Worm (Caenorhabditis elegans) whole organism, young adult: ENCODE data around the gene ndua-12.

Experiments
- B0336.3 ChIP-seq: fragments of 200-800 bp; sonication (Bioruptor generic); IDR thresholded peaks from 2 replicates; pipeline ENCODE4 v1.3.6; 2022; ENCODE audit warnings: missing genetic modification characterization, missing compliant biosample characterization
- C06A6.2 ChIP-seq: fragments of 200-800 bp; sonication (Bioruptor generic); conservative IDR thresholded peaks from 2 replicates; pipeline ENCODE4 v1.3.6; 2022; ENCODE audit warnings: missing genetic modification characterization, missing compliant biosample characterization
- D2030.7 ChIP-seq: fragments of 200-800 bp; sonication (Bioruptor generic); IDR thresholded peaks from 2 replicates; pipeline ENCODE4 v1.3.6; 2022; ENCODE audit warnings: missing genetic modification reagents, missing genetic modification characterization, missing compliant biosample characterization
- F22D6.2 ChIP-seq: sonication (generic microtip); optimal IDR thresholded peaks from 2 replicates; lab custom pipeline; 2016; ENCODE audit warnings: mild to moderate bottlenecking, missing genetic modification characterization, missing compliant biosample characterization
- F23B12.7 ChIP-seq: sonication (generic microtip); optimal IDR thresholded peaks from 2 replicates; lab custom pipeline; 2017; ENCODE audit warnings: missing genetic modification characterization, mild to moderate bottlenecking, missing compliant biosample characterization, antibody characterized with exemption, moderate library complexity; ENCODE audit not compliant: insufficient read depth
- F33H1.4 ChIP-seq: fragments of 200-800 bp; sonication (Bioruptor generic); IDR thresholded peaks from 2 replicates; pipeline ENCODE4 v1.3.6; 2022; ENCODE audit warnings: missing genetic modification reagents, missing genetic modification characterization, missing compliant biosample characterization
- F39B2.1 ChIP-seq: fragments of 200-800 bp; sonication (Bioruptor generic); IDR thresholded peaks from 2 replicates; pipeline ENCODE4 v1.3.6; 2022; ENCODE audit warnings: missing genetic modification reagents, missing genetic modification characterization, missing compliant biosample characterization
- F49E8.2 ChIP-seq: sonication (generic microtip); optimal IDR thresholded peaks from 3 replicates; lab custom pipeline; 2017; ENCODE audit warnings: missing genetic modification characterization, mild to moderate bottlenecking, missing compliant biosample characterization, antibody characterized with exemption, moderate library complexity; ENCODE audit not compliant: insufficient read depth
- K11D2.4 ChIP-seq: fragments of 200-800 bp; sonication (Bioruptor generic); IDR thresholded peaks from 2 replicates; pipeline ENCODE4 v1.3.6; 2022; ENCODE audit warnings: missing genetic modification reagents, missing genetic modification characterization, missing compliant biosample characterization
- K12H6.12 ChIP-seq: fragments of 200-800 bp; sonication (Bioruptor generic); optimal IDR thresholded peaks from 2 replicates; lab custom pipeline; 2018; ENCODE audit warnings: mild to moderate bottlenecking, missing genetic modification characterization, missing compliant biosample characterization
- T07F8.4 ChIP-seq: sonication (generic microtip); optimal IDR thresholded peaks from 2 replicates; lab custom pipeline; 2016; ENCODE audit warnings: mild to moderate bottlenecking, missing genetic modification characterization, moderate library complexity, missing compliant biosample characterization
- T26A5.8 ChIP-seq: sonication (generic microtip); optimal IDR thresholded peaks from 2 replicates; lab custom pipeline; 2016; ENCODE audit warnings: missing genetic modification characterization, missing compliant biosample characterization
- Y53F4B.3 ChIP-seq: fragments of 200-800 bp; sonication (Bioruptor generic); IDR thresholded peaks from 2 replicates; pipeline ENCODE4 v1.3.6; 2022; ENCODE audit warnings: missing genetic modification reagents, missing genetic modification characterization, missing compliant biosample characterization
- Y56A3A.18 ChIP-seq: fragments of 200-800 bp; sonication (Bioruptor generic); IDR thresholded peaks from 2 replicates; pipeline ENCODE4 v1.3.6; 2022; ENCODE audit warnings: missing genetic modification reagents, missing genetic modification characterization, missing compliant biosample characterization
- Y67H2A.10 ChIP-seq: fragments of 200-800 bp; sonication (Bioruptor generic); conservative IDR thresholded peaks from 2 replicates; pipeline ENCODE4 v1.3.6; 2022; ENCODE audit warnings: missing genetic modification reagents, missing genetic modification characterization, missing compliant biosample characterization
- ZK185.1 ChIP-seq: sonication (generic microtip); optimal IDR thresholded peaks from 2 replicates; lab custom pipeline; 2016; ENCODE audit warnings: mild to moderate bottlenecking, missing genetic modification characterization, missing compliant biosample characterization; ENCODE audit not compliant: poor library complexity, severe bottlenecking
- aptf-2 ChIP-seq: fragments of 200-800 bp; sonication (Bioruptor generic); conservative IDR thresholded peaks from 2 replicates; pipeline ENCODE4 v1.3.6; 2022; ENCODE audit warnings: missing genetic modification reagents, missing genetic modification characterization, missing compliant biosample characterization
- athp-1 ChIP-seq: sonication (generic microtip); optimal IDR thresholded peaks from 2 replicates; lab custom pipeline; 2017; ENCODE audit warnings: mild to moderate bottlenecking, missing genetic modification characterization, missing compliant biosample characterization
- ceh-79 ChIP-seq: sonication (generic microtip); optimal IDR thresholded peaks from 2 replicates; lab custom pipeline; 2017; ENCODE audit warnings: mild to moderate bottlenecking, missing genetic modification characterization, missing compliant biosample characterization
- die-1 ChIP-seq: sonication (generic microtip); optimal IDR thresholded peaks from 2 replicates; lab custom pipeline; 2016; ENCODE audit warnings: missing genotype, mild to moderate bottlenecking, missing genetic modification characterization, missing compliant biosample characterization
- dox-1 ChIP-seq: fragments of 200-800 bp; sonication (Bioruptor generic); IDR thresholded peaks from 2 replicates; pipeline ENCODE4 v1.3.6; 2022; ENCODE audit warnings: missing genetic modification reagents, missing genetic modification characterization, missing compliant biosample characterization
- dpl-1 ChIP-seq: fragments of 150-350 bp; optimal IDR thresholded peaks from 2 replicates; lab custom pipeline; 2014; ENCODE audit warnings: missing biosample characterization, missing genetic modification reagents, missing genetic modification characterization
- egl-18 ChIP-seq: fragments of 200-800 bp; sonication (Bioruptor generic); IDR thresholded peaks from 2 replicates; pipeline ENCODE4 v1.3.6; 2022; ENCODE audit warnings: missing genetic modification reagents, missing genetic modification characterization, missing compliant biosample characterization
- egrh-3 ChIP-seq: fragments of 200-800 bp; sonication (Bioruptor generic); IDR thresholded peaks from 2 replicates; pipeline ENCODE4 v1.3.6; 2022; ENCODE audit warnings: missing genetic modification reagents, missing genetic modification characterization, missing compliant biosample characterization
- lin-35 ChIP-seq, 3 experiments: fragments of 150-350 bp in 2 of 3; sonication (generic microtip) in 1 of 3; optimal IDR thresholded peaks; 2 replicates each; lab custom pipeline; 2014 to 2018; ENCODE audit warnings: missing biosample characterization in 3 of 3, missing genetic modification characterization in 3 of 3, missing genetic modification reagents in 3 of 3
- lir-1 ChIP-seq: fragments of 200-800 bp; sonication (Bioruptor generic); conservative IDR thresholded peaks from 2 replicates; pipeline ENCODE4 v1.3.6; 2022; ENCODE audit warnings: missing genetic modification reagents, missing genetic modification characterization, missing compliant biosample characterization
- lsl-1 ChIP-seq: fragments of 200-800 bp; sonication (Bioruptor generic); optimal IDR thresholded peaks from 2 replicates; lab custom pipeline; 2018; ENCODE audit warnings: mild to moderate bottlenecking, missing genetic modification characterization, moderate library complexity, missing compliant biosample characterization
- lsy-27 ChIP-seq: sonication (generic microtip); optimal IDR thresholded peaks from 2 replicates; lab custom pipeline; 2017; ENCODE audit warnings: missing genetic modification characterization, mild to moderate bottlenecking, missing compliant biosample characterization, antibody characterized with exemption, missing genotype, borderline replicate concordance; ENCODE audit not compliant: insufficient read depth
- madf-8 ChIP-seq: fragments of 200-800 bp; sonication (Bioruptor generic); conservative IDR thresholded peaks from 2 replicates; pipeline ENCODE4 v1.3.6; 2022; ENCODE audit warnings: missing genetic modification reagents, missing genetic modification characterization, missing compliant biosample characterization
- mcd-1 ChIP-seq: fragments of 200-800 bp; sonication (Bioruptor generic); IDR thresholded peaks from 2 replicates; pipeline ENCODE4 v1.3.6; 2022; ENCODE audit warnings: missing genetic modification reagents, missing genetic modification characterization, missing compliant biosample characterization
- mes-4 ChIP-seq: sonication (generic microtip); optimal IDR thresholded peaks from 2 replicates; lab custom pipeline; 2016; ENCODE audit warnings: missing genotype, missing genetic modification characterization, missing compliant biosample characterization
- nhr-120 ChIP-seq: fragments of 200-800 bp; sonication (Bioruptor generic); IDR thresholded peaks from 2 replicates; pipeline ENCODE4 v1.3.6; 2022; ENCODE audit warnings: missing genetic modification characterization, missing compliant biosample characterization
- nhr-179 ChIP-seq: sonication (generic microtip); optimal IDR thresholded peaks from 2 replicates; lab custom pipeline; 2016; ENCODE audit warnings: mild to moderate bottlenecking, missing genetic modification characterization, missing compliant biosample characterization
- pha-4 ChIP-seq: fragments of 150-350 bp; sonication (generic microtip); optimal IDR thresholded peaks from 2 replicates; lab custom pipeline; 2014; ENCODE audit warnings: missing biosample characterization, missing genetic modification reagents, missing genetic modification characterization
- repo-1 ChIP-seq: sonication (generic microtip); optimal IDR thresholded peaks from 2 replicates; lab custom pipeline; 2017; ENCODE audit warnings: mild to moderate bottlenecking, missing genetic modification characterization, missing compliant biosample characterization
- sdz-38 ChIP-seq: sonication (generic microtip); optimal IDR thresholded peaks from 2 replicates; lab custom pipeline; 2016; ENCODE audit warnings: missing genotype, missing genetic modification characterization, missing compliant biosample characterization
- sea-2 ChIP-seq: fragments of 200-800 bp; sonication (Bioruptor generic); IDR thresholded peaks from 2 replicates; pipeline ENCODE4 v1.3.6; 2022; ENCODE audit warnings: missing genetic modification characterization, missing compliant biosample characterization
- snpc-1.1 ChIP-seq: sonication (generic microtip); optimal IDR thresholded peaks from 2 replicates; lab custom pipeline; 2017; ENCODE audit warnings: missing genetic modification characterization, mild to moderate bottlenecking, missing compliant biosample characterization, antibody characterized with exemption, moderate library complexity, missing genotype, missing genetic modification reagents; ENCODE audit not compliant: insufficient read depth
- snpc-3.4 ChIP-seq: sonication (generic microtip); optimal IDR thresholded peaks from 2 replicates; lab custom pipeline; 2017; ENCODE audit warnings: missing genetic modification characterization, mild to moderate bottlenecking, missing compliant biosample characterization, antibody characterized with exemption, moderate library complexity, missing genotype, missing genetic modification reagents
- snpc-4 ChIP-seq, 5 experiments: fragments of 150-350 bp in 1 of 5; sonication (generic microtip) in 4 of 5; optimal IDR thresholded peaks; 2 replicates each; lab custom pipeline; 2014 to 2018; ENCODE audit warnings: missing genetic modification characterization in 5 of 5, missing biosample characterization in 3 of 5, antibody characterized with exemption in 2 of 5, mild to moderate bottlenecking in 2 of 5, missing compliant biosample characterization in 2 of 5, missing genotype in 2 of 5, moderate library complexity in 2 of 5, missing genetic modification reagents in 1 of 5
- xnd-1 ChIP-seq: sonication (generic microtip); optimal IDR thresholded peaks from 2 replicates; lab custom pipeline; 2016; ENCODE audit warnings: missing genotype, missing genetic modification reagents, missing genetic modification characterization, missing compliant biosample characterization
- zfh-2 ChIP-seq: fragments of 200-800 bp; sonication (Bioruptor generic); conservative IDR thresholded peaks from 2 replicates; pipeline ENCODE4 v1.3.6; 2022; ENCODE audit warnings: missing genetic modification reagents, missing genetic modification characterization, missing compliant biosample characterization
- ztf-25 ChIP-seq: fragments of 200-800 bp; sonication (Bioruptor generic); IDR thresholded peaks from 2 replicates; pipeline ENCODE4 v1.3.6; 2022; ENCODE audit warnings: missing genetic modification reagents, missing genetic modification characterization, missing compliant biosample characterization
- ztf-26 ChIP-seq: sonication (generic microtip); optimal IDR thresholded peaks from 2 replicates; lab custom pipeline; 2017; ENCODE audit warnings: missing genetic modification characterization, missing compliant biosample characterization
- ztf-28 ChIP-seq: fragments of 200-800 bp; sonication (Bioruptor generic); IDR thresholded peaks from 2 replicates; pipeline ENCODE4 v1.3.6; 2022; ENCODE audit warnings: missing genetic modification reagents, missing genetic modification characterization, missing compliant biosample characterization
- ztf-3 ChIP-seq: fragments of 200-800 bp; sonication (Bioruptor generic); optimal IDR thresholded peaks from 2 replicates; lab custom pipeline; 2018; ENCODE audit warnings: mild to moderate bottlenecking, missing genetic modification characterization, missing compliant biosample characterization
- ztf-6 ChIP-seq: fragments of 200-800 bp; sonication (Bioruptor generic); IDR thresholded peaks from 2 replicates; pipeline ENCODE4 v1.3.6; 2022; ENCODE audit warnings: missing genetic modification reagents, missing genetic modification characterization, missing compliant biosample characterization

ndua-12 gene

ce11 chrIV:2708329-2708965 lies 11.2 kb downstream of the ndua-12 start (continued):
- TF ChIP-seq repo-1 (tag; lab: Kevin White, UChicago) (peak; percentile 14), nhr-179 (no peak), dox-1 (peak; percentile 82), die-1 (peak; percentile 5), lin-35 (GFP tag; optimal IDR thresholded peaks at IDR 0.05; lab: Kevin White, UChicago) (peak in 1 of 3 experiments; percentile 30), snpc-3.4 (tag; lab: Kevin White, UChicago) (no peak), sea-2 (GFP tag; lab: Robert Waterston, UW) (no peak), ztf-6 (no peak), madf-8 (no peak), dpl-1 (GFP tag; lab: Kevin White, UChicago) (no peak), snpc-4 (GFP tag; optimal IDR thresholded peaks at IDR 0.05; lab: Kevin White, UChicago) (no peak), snpc-4 (tag; optimal IDR thresholded peaks at IDR 0.05; lab: Kevin White, UChicago) (peak in 3 of 4 experiments; percentile 38 to 56 (median 41)), ZK185.1 (peak; percentile 50), aptf-2 (GFP tag; lab: Robert Waterston, UW) (no peak), F39B2.1 (GFP tag; lab: Robert Waterston, UW) (no peak), K12H6.12 (tag; lab: Kevin White, UChicago) (peak; percentile 85), ztf-26 (tag; lab: Kevin White, UChicago) (peak; percentile 60), egrh-3 (GFP tag; lab: Robert Waterston, UW) (peak; percentile 66; the same call in 1 of the 2 replicates), K11D2.4 (GFP tag; lab: Robert Waterston, UW) (peak; percentile 77), Y56A3A.18 (GFP tag; lab: Robert Waterston, UW) (no peak), ztf-25 (GFP tag; lab: Robert Waterston, UW) (no peak), nhr-120 (GFP tag; lab: Robert Waterston, UW) (no peak), B0336.3 (GFP tag; lab: Robert Waterston, UW) (peak; percentile 85), pha-4 (tag; lab: Kevin White, UChicago) (no peak), Y67H2A.10 (GFP tag; lab: Robert Waterston, UW) (peak; percentile 55; the same call in 1 of the 2 replicates), xnd-1 (no peak), zfh-2 (GFP tag; lab: Robert Waterston, UW) (peak; percentile 98), T26A5.8 (tag; lab: Kevin White, UChicago) (no peak), F33H1.4 (GFP tag; lab: Robert Waterston, UW) (no peak), lsy-27 (tag; lab: Kevin White, UChicago) (no peak), egl-18 (GFP tag; lab: Robert Waterston, UW) (no peak), mcd-1 (GFP tag; lab: Robert Waterston, UW) (peak; percentile 76), ceh-79 (tag; lab: Kevin White, UChicago) (no peak), F22D6.2 (tag; lab: Kevin White, UChicago) (no peak), D2030.7 (no peak), sdz-38 (no peak), lir-1 (GFP tag; lab: Robert Waterston, UW) (no peak), snpc-1.1 (tag; lab: Kevin White, UChicago) (no peak), mes-4 (no peak), C06A6.2 (GFP tag; lab: Robert Waterston, UW) (peak; percentile 66; the same call in 1 of the 2 replicates), lsl-1 (no peak), Y53F4B.3 (GFP tag; lab: Robert Waterston, UW) (no peak), F49E8.2 (no peak), athp-1 (tag; lab: Kevin White, UChicago) (peak; percentile 64), ztf-3 (GFP tag; lab: Kevin White, UChicago) (peak; percentile 15), F23B12.7 (no peak), ztf-28 (GFP tag; lab: Robert Waterston, UW) (no peak), T07F8.4 (tag; lab: Kevin White, UChicago) (peak; percentile 10)
